Worm (Caenorhabditis elegans) whole organism, late embryonic: ENCODE measurements around the gene taf-8.

Experiments used
- C38D4.7 ChIP-seq: fragments of 200-800 bp; sonication (Bioruptor generic); optimal IDR thresholded peaks from 2 replicates; lab custom pipeline; 2018; ENCODE audit warnings: mild to moderate bottlenecking, missing genetic modification characterization, moderate library complexity, missing compliant biosample characterization
- Y22D7AL.16 ChIP-seq: sonication (generic microtip); optimal IDR thresholded peaks from 2 replicates; lab custom pipeline; 2016; ENCODE audit warnings: missing genetic modification characterization, missing compliant biosample characterization
- ets-4 ChIP-seq: sonication (generic microtip); optimal IDR thresholded peaks from 2 replicates; lab custom pipeline; 2016; ENCODE audit warnings: missing genetic modification characterization, missing compliant biosample characterization
- lim-6 ChIP-seq: sonication (generic microtip); optimal IDR thresholded peaks from 2 replicates; lab custom pipeline; 2016; ENCODE audit warnings: missing genetic modification characterization, missing compliant biosample characterization
- nhr-11 ChIP-seq: fragments of 150-350 bp; optimal IDR thresholded peaks from 2 replicates; lab custom pipeline; 2014; ENCODE audit warnings: missing biosample characterization, missing genetic modification characterization
- pag-3 ChIP-seq: sonication (generic microtip); optimal IDR thresholded peaks from 2 replicates; lab custom pipeline; 2016; ENCODE audit warnings: missing compliant biosample characterization, missing genetic modification characterization, borderline replicate concordance
- pha-4 ChIP-seq: fragments of 150-350 bp; optimal IDR thresholded peaks from 2 replicates; lab custom pipeline; 2018; ENCODE audit warnings: missing biosample characterization, missing genetic modification reagents, missing genetic modification characterization
- ref-2 ChIP-seq: sonication (generic microtip); optimal IDR thresholded peaks from 2 replicates; lab custom pipeline; 2016; ENCODE audit warnings: missing genetic modification characterization, missing compliant biosample characterization
- unc-3 ChIP-seq, 2 experiments: fragments of 200-800 bp in 1 of 2; sonication (Bioruptor generic) in 1 of 2; sonication (generic microtip) in 1 of 2; conservative IDR thresholded peaks in 1 of 2; optimal IDR thresholded peaks in 1 of 2; 2 replicates each; pipeline versions ENCODE4 v1.3.6 to Lab custom; 2016 to 2022; ENCODE audit warnings: missing compliant biosample characterization in 2 of 2, missing genetic modification characterization in 2 of 2, missing genetic modification reagents in 1 of 2
- unc-86 ChIP-seq: sonication (generic microtip); optimal IDR thresholded peaks from 2 replicates; lab custom pipeline; 2016; ENCODE audit warnings: missing genetic modification characterization, missing compliant biosample characterization

DNA sequence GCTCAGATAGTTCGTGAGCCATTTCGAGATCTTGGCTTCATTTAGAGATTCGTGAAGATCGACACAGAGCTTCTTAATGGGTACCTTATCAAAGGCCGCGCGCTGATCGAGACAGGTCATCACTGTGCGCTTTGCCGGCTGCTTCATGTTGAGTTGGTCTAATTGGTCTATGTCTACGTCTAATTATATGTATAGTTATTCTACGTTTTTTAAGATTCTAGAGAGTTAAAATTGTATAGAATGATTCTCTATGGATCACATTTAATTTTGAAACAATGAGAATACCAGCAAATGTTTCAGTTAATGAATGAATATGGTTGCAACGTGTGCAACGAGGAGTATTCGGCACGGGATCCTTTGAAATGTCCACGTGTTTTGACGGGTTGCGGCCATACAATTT, 5.6 kb downstream of the taf-8 start, which contains the start of gene arc-1:
- no peak for TF ChIP-seq ref-2 (tag; lab: Kevin White, UChicago)
- no peak for TF ChIP-seq pha-4
- TF ChIP-seq unc-3 (GFP tag; conservative IDR thresholded peaks at IDR 0.05; lab: Robert Waterston, UW): no peak
- no peak for TF ChIP-seq unc-3 (tag; optimal IDR thresholded peaks at IDR 0.05; lab: Kevin White, UChicago)
- TF ChIP-seq pag-3: no peak
- no peak for TF ChIP-seq Y22D7AL.16 (tag; lab: Kevin White, UChicago)
- TF ChIP-seq unc-86 (tag; lab: Kevin White, UChicago): no peak
- TF ChIP-seq lim-6 (tag; lab: Kevin White, UChicago): no peak
- no peak for TF ChIP-seq nhr-11
- TF ChIP-seq ets-4 (tag; lab: Kevin White, UChicago): no peak
- no peak for TF ChIP-seq C38D4.7 (GFP tag; lab: Kevin White, UChicago)
